Fruit fly (Drosophila melanogaster) whole organism, adult: ENCODE results near the gene CG32249.

ENCODE experiments used
- CG11617 ChIP-seq: fragments of 200-800 bp; sonication (Bioruptor generic); optimal IDR thresholded peaks from 2 replicates; lab custom pipeline; 2017; ENCODE audit warnings: mild to moderate bottlenecking, missing biosample characterization, missing genetic modification reagents, missing genetic modification characterization
- CG12768 ChIP-seq: fragments of 200-800 bp; sonication (Bioruptor generic); optimal IDR thresholded peaks from 2 replicates; lab custom pipeline; 2017; ENCODE audit warnings: missing biosample characterization, missing genetic modification characterization, mild to moderate bottlenecking, moderate library complexity, missing genetic modification reagents
- CG14711 ChIP-seq: fragments of 200-800 bp; sonication (Bioruptor generic); optimal IDR thresholded peaks from 2 replicates; lab custom pipeline; 2018; ENCODE audit warnings: missing biosample characterization, mild to moderate bottlenecking, missing genetic modification characterization, moderate library complexity
- CG1620 ChIP-seq: fragments of 200-800 bp; sonication (Bioruptor generic); optimal IDR thresholded peaks from 2 replicates; lab custom pipeline; 2016; ENCODE audit warnings: missing biosample characterization, missing genetic modification characterization
- CG33017 ChIP-seq: fragments of 200-800 bp; sonication (Bioruptor generic); optimal IDR thresholded peaks from 2 replicates; lab custom pipeline; 2018; ENCODE audit warnings: missing biosample characterization, mild to moderate bottlenecking, missing genetic modification characterization, moderate library complexity
- CG5204 ChIP-seq: fragments of 200-800 bp; sonication (Bioruptor generic); optimal IDR thresholded peaks from 2 replicates; lab custom pipeline; 2016; ENCODE audit warnings: missing biosample characterization, missing genetic modification characterization
- CG7045 ChIP-seq: fragments of 200-800 bp; sonication (Bioruptor generic); optimal IDR thresholded peaks from 2 replicates; lab custom pipeline; 2017; ENCODE audit warnings: missing biosample characterization, mild to moderate bottlenecking, missing genetic modification characterization
- CG7101 ChIP-seq: fragments of 200-800 bp; sonication (Bioruptor generic); optimal IDR thresholded peaks from 2 replicates; lab custom pipeline; 2018; ENCODE audit warnings: missing biosample characterization, mild to moderate bottlenecking, missing genetic modification characterization, moderate library complexity
- Clk ChIP-seq: fragments of 200-800 bp; sonication (Bioruptor generic); optimal IDR thresholded peaks from 2 replicates; lab custom pipeline; 2017; ENCODE audit warnings: missing biosample characterization, missing genetic modification characterization
- Crg-1 ChIP-seq: fragments of 200-800 bp; sonication (Bioruptor generic); optimal IDR thresholded peaks from 2 replicates; lab custom pipeline; 2016; ENCODE audit warnings: missing biosample characterization, missing genetic modification characterization
- Hr96 ChIP-seq: fragments of 200-800 bp; sonication (Bioruptor generic); optimal IDR thresholded peaks from 2 replicates; lab custom pipeline; 2016; ENCODE audit warnings: missing biosample characterization, missing genetic modification characterization
- Mnt ChIP-seq: fragments of 200-800 bp; sonication (Bioruptor generic); optimal IDR thresholded peaks from 2 replicates; lab custom pipeline; 2016; ENCODE audit warnings: missing biosample characterization, mild to moderate bottlenecking, missing genetic modification characterization
- bab1 ChIP-seq: fragments of 200-800 bp; sonication (Bioruptor generic); optimal IDR thresholded peaks from 3 replicates; lab custom pipeline; 2019; ENCODE audit warnings: missing biosample characterization, mild to moderate bottlenecking, missing genetic modification characterization, moderate library complexity
- cic ChIP-seq: fragments of 200-800 bp; sonication (Bioruptor generic); optimal IDR thresholded peaks from 2 replicates; lab custom pipeline; 2017; ENCODE audit warnings: missing biosample characterization, mild to moderate bottlenecking, missing genetic modification characterization, moderate library complexity
- cnc ChIP-seq, 2 experiments: fragments of >200 bp; optimal IDR thresholded peaks; 2 replicates each; lab custom pipeline; 2017
- kay ChIP-seq: fragments of 200-800 bp; sonication (Bioruptor generic); peaks from one replicate; lab custom pipeline; 2016; ENCODE audit warnings: missing biosample characterization, missing genetic modification characterization, borderline replicate concordance
- ovo ChIP-seq: fragments of 200-800 bp; sonication (Bioruptor generic); optimal IDR thresholded peaks from 2 replicates; lab custom pipeline; 2016; ENCODE audit warnings: missing biosample characterization, missing genetic modification characterization
- pad ChIP-seq: fragments of 200-800 bp; sonication (Bioruptor generic); optimal IDR thresholded peaks from 3 replicates; lab custom pipeline; 2017; ENCODE audit warnings: missing biosample characterization, missing genetic modification characterization, mild to moderate bottlenecking, moderate library complexity, missing genetic modification reagents
- tj ChIP-seq: fragments of 200-800 bp; sonication (Bioruptor generic); optimal IDR thresholded peaks from 3 replicates; lab custom pipeline; 2017; ENCODE audit warnings: missing biosample characterization, mild to moderate bottlenecking, missing genetic modification characterization, moderate library complexity
- toe ChIP-seq: fragments of 200-800 bp; sonication (Bioruptor generic); optimal IDR thresholded peaks from 2 replicates; lab custom pipeline; 2016; ENCODE audit warnings: missing biosample characterization, missing genetic modification characterization

CG32249 gene

dm6 chr3L:4474946-4475470 lies 5.2 kb downstream of the CG32249 start:
- TF ChIP-seq CG7101 (tag; lab: Kevin White, UChicago) (no peak), CG7045 (GFP tag; lab: Kevin White, UChicago) (peak; percentile 48), CG5204 (GFP tag; lab: Kevin White, UChicago) (no peak), bab1 (GFP tag; lab: Kevin White, UChicago) (peak; percentile 91), CG33017 (tag; lab: Kevin White, UChicago) (no peak), ovo (GFP tag; lab: Kevin White, UChicago) (no peak), toe (no peak), CG14711 (peak; percentile 23)

- TF ChIP-seq Clk = no peak
- TF ChIP-seq toe = no peak
- no peak for TF ChIP-seq cnc (optimal IDR thresholded peaks at IDR 0.05; lab: Kevin White, UChicago)
- no peak for TF ChIP-seq cic (GFP tag; lab: Kevin White, UChicago)
- TF ChIP-seq CG1620 (GFP tag; lab: Kevin White, UChicago) = no peak
- TF ChIP-seq CG7101 (tag; lab: Kevin White, UChicago) = no peak
- no peak for TF ChIP-seq CG7045 (GFP tag; lab: Kevin White, UChicago)
These were observed 5.9 kb downstream of the CG32249 start for dm6 chr3L:4475704-4476103.

- no peak for TF ChIP-seq CG33017 (tag; lab: Kevin White, UChicago)
- TF ChIP-seq cic (GFP tag; lab: Kevin White, UChicago) = no peak
- TF ChIP-seq ovo (GFP tag; lab: Kevin White, UChicago) = no peak
- TF ChIP-seq Clk = no peak
- no peak for TF ChIP-seq CG1620 (GFP tag; lab: Kevin White, UChicago)
- no peak for TF ChIP-seq CG7045 (GFP tag; lab: Kevin White, UChicago)
- no peak for TF ChIP-seq tj (GFP tag; lab: Kevin White, UChicago)
- no peak for TF ChIP-seq bab1 (GFP tag; lab: Kevin White, UChicago)
- TF ChIP-seq CG14711 = no peak
- no peak for TF ChIP-seq CG7101 (tag; lab: Kevin White, UChicago)
These were observed 8.0 kb downstream of the CG32249 start for dm6 chr3L:4477656-4478254.

dm6 chr3L:4479938-4480337 lies 10.1 kb downstream of the CG32249 start, which contains the start of gene CG7465:
Gene CG7465 (plus strand): TSS chr3L:4480283.
- TF ChIP-seq CG12768 (no peak), pad (GFP tag; lab: Kevin White, UChicago) (no peak), CG5204 (GFP tag; lab: Kevin White, UChicago) (no peak), CG11617 (GFP tag; lab: Kevin White, UChicago) (no peak), CG7101 (tag; lab: Kevin White, UChicago) (no peak), cnc (optimal IDR thresholded peaks at IDR 0.05; lab: Kevin White, UChicago) (no peak), tj (GFP tag; lab: Kevin White, UChicago) (no peak), CG1620 (GFP tag; lab: Kevin White, UChicago) (no peak), Crg-1 (GFP tag; lab: Kevin White, UChicago) (no peak), kay (GFP tag; lab: Kevin White, UChicago) (no peak), CG33017 (tag; lab: Kevin White, UChicago) (no peak), ovo (GFP tag; lab: Kevin White, UChicago) (no peak), cic (GFP tag; lab: Kevin White, UChicago) (no peak), toe (no peak), Clk (no peak)

- TF ChIP-seq tj (GFP tag; lab: Kevin White, UChicago) = no peak
- TF ChIP-seq bab1 (GFP tag; lab: Kevin White, UChicago) = no peak
- TF ChIP-seq pad (GFP tag; lab: Kevin White, UChicago) = no peak
- no peak for TF ChIP-seq CG1620 (GFP tag; lab: Kevin White, UChicago)
- no peak for TF ChIP-seq cic (GFP tag; lab: Kevin White, UChicago)
- no peak for TF ChIP-seq Clk
- TF ChIP-seq Crg-1 (GFP tag; lab: Kevin White, UChicago) = no peak
- TF ChIP-seq ovo (GFP tag; lab: Kevin White, UChicago) = no peak
- no peak for TF ChIP-seq toe
- no peak for TF ChIP-seq CG33017 (tag; lab: Kevin White, UChicago)
- TF ChIP-seq CG7045 (GFP tag; lab: Kevin White, UChicago) = no peak
- no peak for TF ChIP-seq Mnt (GFP tag; lab: Kevin White, UChicago)
- no peak for TF ChIP-seq cnc (optimal IDR thresholded peaks at IDR 0.05; lab: Kevin White, UChicago)
- TF ChIP-seq CG14711 = no peak
- TF ChIP-seq kay (GFP tag; lab: Kevin White, UChicago) = no peak
These were observed 11.0 kb downstream of the CG32249 start for dm6 chr3L:4480764-4481163.

- TF ChIP-seq ovo (GFP tag; lab: Kevin White, UChicago) (no peak), pad (GFP tag; lab: Kevin White, UChicago) (no peak), Hr96 (GFP tag; lab: Kevin White, UChicago) (no peak), CG5204 (GFP tag; lab: Kevin White, UChicago) (no peak), cnc (optimal IDR thresholded peaks at IDR 0.05; lab: Kevin White, UChicago) (no peak), CG7045 (GFP tag; lab: Kevin White, UChicago) (no peak), tj (GFP tag; lab: Kevin White, UChicago) (no peak)
These were observed 12.7 kb downstream of the CG32249 start, which contains the start of gene CG11350 for dm6 chr3L:4482509-4482908. Gene CG11350 (plus strand): TSS chr3L:4482809.
